Fruit fly (Drosophila melanogaster) whole organism, embryonic: Measurements from ENCODE around the gene Cpsf73.

Experiments
- Atf3 ChIP-seq: fragments of 200-800 bp; sonication (Bioruptor generic); optimal IDR thresholded peaks from 3 replicates; lab custom pipeline; 2016; ENCODE audit warnings: missing biosample characterization, missing genetic modification characterization
- B-H1 ChIP-seq: fragments of 200-800 bp; sonication (Bioruptor generic); IDR thresholded peaks from 3 replicates; pipeline ENCODE4 v1.3.6; 2022; ENCODE audit warnings: missing biosample characterization, missing genetic modification characterization
- CG11093 ChIP-seq: fragments of 200-800 bp; sonication (Bioruptor generic); IDR thresholded peaks from 3 replicates; pipeline ENCODE4 v1.3.6; 2022; ENCODE audit warnings: missing biosample characterization, missing genetic modification characterization
- CG11398 ChIP-seq: fragments of 200-800 bp; sonication (Bioruptor generic); optimal IDR thresholded peaks from 2 replicates; lab custom pipeline; 2016; ENCODE audit warnings: missing biosample characterization, missing genetic modification characterization
- CG11696 ChIP-seq: fragments of 200-800 bp; sonication (Bioruptor generic); IDR thresholded peaks from 2 replicates; pipeline ENCODE4 v1.3.6; 2022; ENCODE audit warnings: missing biosample characterization, missing genetic modification characterization
- CG12104 ChIP-seq: fragments of 200-800 bp; sonication (Bioruptor generic); optimal IDR thresholded peaks from 3 replicates; lab custom pipeline; 2016; ENCODE audit warnings: missing biosample characterization, missing genetic modification characterization
- CG14710 ChIP-seq: fragments of 200-800 bp; sonication (Bioruptor generic); optimal IDR thresholded peaks from 3 replicates; lab custom pipeline; 2019; ENCODE audit warnings: missing biosample characterization, mild to moderate bottlenecking, missing genetic modification characterization, moderate library complexity
- CG1603 ChIP-seq: fragments of 200-800 bp; sonication (Bioruptor generic); optimal IDR thresholded peaks from 2 replicates; lab custom pipeline; 2019; ENCODE audit warnings: missing biosample characterization, mild to moderate bottlenecking, missing genetic modification characterization, moderate library complexity
- CG16815 ChIP-seq: fragments of 200-800 bp; sonication (Bioruptor generic); optimal IDR thresholded peaks from 3 replicates; lab custom pipeline; 2017; ENCODE audit warnings: missing biosample characterization, mild to moderate bottlenecking, missing genetic modification characterization
- CG1792 ChIP-seq: fragments of 200-800 bp; sonication (Bioruptor generic); optimal IDR thresholded peaks from 2 replicates; lab custom pipeline; 2016; ENCODE audit warnings: missing biosample characterization, missing genetic modification characterization
- CG2875 ChIP-seq: fragments of 200-800 bp; sonication (Bioruptor generic); optimal IDR thresholded peaks from 2 replicates; lab custom pipeline; 2017; ENCODE audit warnings: missing biosample characterization, mild to moderate bottlenecking, missing genetic modification characterization, missing genetic modification reagents
- CG32772 ChIP-seq: fragments of 200-800 bp; sonication (Bioruptor generic); IDR thresholded peaks from 2 replicates; pipeline ENCODE4 v1.3.6; 2022; ENCODE audit warnings: missing biosample characterization, missing genetic modification characterization
- CG3407 ChIP-seq: fragments of 200-800 bp; sonication (Bioruptor generic); optimal IDR thresholded peaks from 2 replicates; lab custom pipeline; 2018; ENCODE audit warnings: missing biosample characterization, mild to moderate bottlenecking, missing genetic modification characterization
- CG4617 ChIP-seq: fragments of 200-800 bp; sonication (Bioruptor generic); optimal IDR thresholded peaks from 3 replicates; lab custom pipeline; 2016; ENCODE audit warnings: missing biosample characterization, missing genetic modification characterization, borderline replicate concordance
- CG5180 ChIP-seq: fragments of 200-800 bp; sonication (Bioruptor generic); optimal IDR thresholded peaks from 3 replicates; lab custom pipeline; 2017; ENCODE audit warnings: missing biosample characterization, missing genetic modification characterization, mild to moderate bottlenecking, moderate library complexity, missing genetic modification reagents
- CG5953 ChIP-seq: fragments of 200-800 bp; sonication (Bioruptor generic); IDR thresholded peaks from 2 replicates; pipeline ENCODE4 v1.3.6; 2022; ENCODE audit warnings: missing biosample characterization, missing genetic modification characterization
- CG6791 ChIP-seq: fragments of 200-800 bp; sonication (Bioruptor generic); IDR thresholded peaks from 3 replicates; pipeline ENCODE4 v1.3.6; 2022; ENCODE audit warnings: missing biosample characterization, missing genetic modification characterization; ENCODE audit not compliant: partially characterized antibody
- CG6854 ChIP-seq: fragments of 200-800 bp; sonication (Bioruptor generic); optimal IDR thresholded peaks from 3 replicates; lab custom pipeline; 2017; ENCODE audit warnings: missing biosample characterization, mild to moderate bottlenecking, missing genetic modification characterization
- CG8089 ChIP-seq: fragments of 200-800 bp; sonication (Bioruptor generic); optimal IDR thresholded peaks from 3 replicates; lab custom pipeline; 2016; ENCODE audit warnings: missing biosample characterization, missing genetic modification characterization
- CG9215 ChIP-seq: fragments of 200-800 bp; sonication (Bioruptor generic); IDR thresholded peaks from 2 replicates; pipeline ENCODE4 v1.3.6; 2022; ENCODE audit warnings: missing biosample characterization, missing genetic modification characterization
- CHES-1-like ChIP-seq: fragments of 200-800 bp; sonication (Bioruptor generic); optimal IDR thresholded peaks from 2 replicates; lab custom pipeline; 2016; ENCODE audit warnings: missing biosample characterization, missing genetic modification characterization
- D19A ChIP-seq: fragments of 200-800 bp; optimal IDR thresholded peaks from 3 replicates; lab custom pipeline; 2019; ENCODE audit warnings: missing biosample characterization, mild to moderate bottlenecking, missing genetic modification characterization, moderate library complexity
- Dip2 ChIP-seq: fragments of 200-800 bp; sonication (Bioruptor generic); IDR thresholded peaks from 2 replicates; pipeline ENCODE4 v1.3.6; 2022; ENCODE audit warnings: missing biosample characterization, missing genetic modification characterization
- Elba2 ChIP-seq: fragments of 200-800 bp; sonication (Bioruptor generic); optimal IDR thresholded peaks from 3 replicates; lab custom pipeline; 2016; ENCODE audit warnings: missing biosample characterization, missing genetic modification characterization
- Gug ChIP-seq: fragments of 200-800 bp; sonication (Bioruptor generic); IDR thresholded peaks from 4 replicates; pipeline ENCODE4 v1.3.6; 2022; ENCODE audit warnings: missing biosample characterization, missing genetic modification characterization
- HLHmδ ChIP-seq: fragments of 200-800 bp; sonication (Bioruptor generic); optimal IDR thresholded peaks from 2 replicates; lab custom pipeline; 2018; ENCODE audit warnings: missing biosample characterization, mild to moderate bottlenecking, missing genetic modification characterization, moderate library complexity
- Kr ChIP-seq: fragments of 200-800 bp; sonication (Bioruptor generic); optimal IDR thresholded peaks from 2 replicates; lab custom pipeline; 2017; ENCODE audit warnings: missing biosample characterization, mild to moderate bottlenecking, missing genetic modification characterization
- Lhr ChIP-seq: fragments of 200-800 bp; sonication (Bioruptor generic); optimal IDR thresholded peaks from 3 replicates; lab custom pipeline; 2017; ENCODE audit warnings: mild to moderate bottlenecking, missing biosample characterization, missing genetic modification reagents, missing genetic modification characterization
- Lpt ChIP-seq: fragments of >200 bp; optimal IDR thresholded peaks from 2 replicates; lab custom pipeline; 2018; ENCODE audit warnings: missing biosample characterization, missing genetic modification characterization
- Mes4 ChIP-seq: fragments of 200-800 bp; sonication (Bioruptor generic); optimal IDR thresholded peaks from 2 replicates; lab custom pipeline; 2016; ENCODE audit warnings: missing biosample characterization, missing genetic modification characterization
- Side ChIP-seq: fragments of 200-800 bp; sonication (Bioruptor generic); optimal IDR thresholded peaks from 2 replicates; lab custom pipeline; 2016; ENCODE audit warnings: missing biosample characterization, missing genetic modification characterization
- TFAM ChIP-seq: fragments of 200-800 bp; sonication (Bioruptor generic); optimal IDR thresholded peaks from 2 replicates; lab custom pipeline; 2017; ENCODE audit warnings: missing biosample characterization, missing genetic modification characterization, inconsistent platforms
- cato ChIP-seq: fragments of 200-800 bp; sonication (Bioruptor generic); optimal IDR thresholded peaks from 2 replicates; lab custom pipeline; 2016; ENCODE audit warnings: missing biosample characterization, missing genetic modification characterization, borderline replicate concordance
- crol ChIP-seq: fragments of 200-800 bp; sonication (Bioruptor generic); IDR thresholded peaks from 2 replicates; pipeline ENCODE4 v1.3.6; 2022; ENCODE audit warnings: missing biosample characterization, missing genetic modification characterization
- dpn ChIP-seq, 2 experiments: fragments of 200-800 bp; sonication (Bioruptor generic); optimal IDR thresholded peaks; 3 replicates each; lab custom pipeline; 2016; ENCODE audit warnings: missing biosample characterization in 2 of 2, missing genetic modification characterization in 2 of 2
- esg ChIP-seq: fragments of 200-800 bp; sonication (Bioruptor generic); conservative IDR thresholded peaks from 2 replicates; pipeline ENCODE4 v1.3.6; 2022; ENCODE audit warnings: missing biosample characterization, missing genetic modification characterization
- eve ChIP-seq, 2 experiments: fragments of >200 bp; optimal IDR thresholded peaks; 2 replicates each; lab custom pipeline; 2017; ENCODE audit warnings: missing biosample characterization in 2 of 2, missing genetic modification characterization in 2 of 2
- ftz-f1 ChIP-seq: fragments of 200-800 bp; sonication (Bioruptor generic); optimal IDR thresholded peaks from 2 replicates; lab custom pipeline; 2016; ENCODE audit warnings: missing biosample characterization, missing genetic modification characterization
- gem ChIP-seq: fragments of 200-800 bp; sonication (Bioruptor generic); optimal IDR thresholded peaks from 2 replicates; lab custom pipeline; 2019; ENCODE audit warnings: missing biosample characterization, mild to moderate bottlenecking, missing genetic modification characterization, moderate library complexity
- grau ChIP-seq: fragments of 200-800 bp; optimal IDR thresholded peaks from 3 replicates; lab custom pipeline; 2019; ENCODE audit warnings: missing biosample characterization, mild to moderate bottlenecking, missing genetic modification characterization, moderate library complexity
- gt ChIP-seq: fragments of 200-800 bp; sonication (Bioruptor generic); IDR thresholded peaks from 2 replicates; pipeline ENCODE4 v1.3.6; 2022; ENCODE audit warnings: missing biosample characterization, missing genetic modification characterization
- ken ChIP-seq: fragments of 200-800 bp; sonication (Bioruptor generic); IDR thresholded peaks from 3 replicates; pipeline ENCODE4 v1.3.6; 2022; ENCODE audit warnings: missing biosample characterization, missing genetic modification characterization
- klu ChIP-seq: fragments of 200-800 bp; sonication (Bioruptor generic); IDR thresholded peaks from 2 replicates; pipeline ENCODE4 v1.3.6; 2022; ENCODE audit warnings: missing biosample characterization, missing genetic modification characterization
- nau ChIP-seq: fragments of 200-800 bp; sonication (Bioruptor generic); optimal IDR thresholded peaks from 3 replicates; lab custom pipeline; 2017; ENCODE audit warnings: missing biosample characterization, mild to moderate bottlenecking, missing genetic modification characterization, missing genetic modification reagents
- nerfin-1 ChIP-seq: fragments of 200-800 bp; sonication (Bioruptor generic); optimal IDR thresholded peaks from 3 replicates; lab custom pipeline; 2019; ENCODE audit warnings: missing biosample characterization, mild to moderate bottlenecking, missing genetic modification characterization, moderate library complexity
- pfk ChIP-seq: fragments of 200-800 bp; sonication (Bioruptor generic); optimal IDR thresholded peaks from 2 replicates; lab custom pipeline; 2018; ENCODE audit warnings: missing biosample characterization, mild to moderate bottlenecking, missing genetic modification characterization, moderate library complexity
- pros ChIP-seq: fragments of 200-800 bp; sonication (Bioruptor generic); optimal IDR thresholded peaks from 3 replicates; lab custom pipeline; 2019; ENCODE audit warnings: missing biosample characterization, mild to moderate bottlenecking, missing genetic modification characterization, moderate library complexity
- run ChIP-seq: fragments of 200-800 bp; sonication (Bioruptor generic); optimal IDR thresholded peaks from 3 replicates; lab custom pipeline; 2018; ENCODE audit warnings: missing biosample characterization, mild to moderate bottlenecking, missing genetic modification characterization
- sens ChIP-seq: fragments of 200-800 bp; sonication (Bioruptor generic); peaks from one replicate; lab custom pipeline; 2016; ENCODE audit warnings: missing biosample characterization, missing genetic modification characterization
- tgo ChIP-seq: fragments of 200-800 bp; sonication (Bioruptor generic); IDR thresholded peaks from 3 replicates; pipeline ENCODE4 v1.3.6; 2022; ENCODE audit warnings: missing biosample characterization, missing genetic modification characterization
- tna ChIP-seq: fragments of 200-800 bp; sonication (Bioruptor generic); IDR thresholded peaks from 2 replicates; pipeline ENCODE4 v1.3.6; 2022; ENCODE audit warnings: missing biosample characterization, missing genetic modification characterization; ENCODE audit not compliant: partially characterized antibody
- zfh1 ChIP-seq: fragments of 200-800 bp; sonication (Bioruptor generic); IDR thresholded peaks from 3 replicates; pipeline ENCODE4 v1.3.6; 2022; ENCODE audit warnings: missing biosample characterization, missing genetic modification characterization

Cpsf73 gene

dm6 chr3R:18663525-18663924 lies at the start of gene Cpsf73, which contains the start of gene Gos28 (continued):
- no peak for TF ChIP-seq gem
- peak; percentile 92 for TF ChIP-seq CG4617 (GFP tag; lab: Kevin White, UChicago)
- TF ChIP-seq CG11696, result no peak
- no peak for TF ChIP-seq nau
- TF ChIP-seq eve (GFP tag; optimal IDR thresholded peaks at IDR 0.05; lab: Kevin White, UChicago), result no peak
- TF ChIP-seq CG11093 (GFP tag; lab: Robert Waterston, UW), result no peak
- TF ChIP-seq dpn (GFP tag; optimal IDR thresholded peaks at IDR 0.05; lab: Kevin White, UChicago), result no peak
- TF ChIP-seq CG6854, result no peak
- TF ChIP-seq pros (GFP tag; lab: Kevin White, UChicago), result no peak
- TF ChIP-seq CG12104 (GFP tag; lab: Kevin White, UChicago), result no peak
- no peak for TF ChIP-seq TFAM
- TF ChIP-seq tgo (GFP tag; lab: Robert Waterston, UW), result no peak
- TF ChIP-seq esg (GFP tag; lab: Robert Waterston, UW), result no peak
- TF ChIP-seq grau, result peak; percentile 29
- TF ChIP-seq pfk, result no peak
- TF ChIP-seq Lpt, result no peak
- no peak for TF ChIP-seq gt (GFP tag; lab: Robert Waterston, UW)
- no peak for TF ChIP-seq Dip2
- TF ChIP-seq zfh1 (GFP tag; lab: Robert Waterston, UW), result 0 out of 3 replicates have a peak, but pooled peaks have one; percentile 40
- TF ChIP-seq Kr (GFP tag; lab: Kevin White, UChicago), result no peak
- no peak for TF ChIP-seq Atf3 (GFP tag; lab: Kevin White, UChicago)
- TF ChIP-seq Lhr (GFP tag; lab: Kevin White, UChicago), result peak; percentile 22
- TF ChIP-seq crol (GFP tag; lab: Robert Waterston, UW), result peak; percentile 26; the same call in 1 of the 2 replicates
- TF ChIP-seq Side, result no peak
- peak; percentile 82 for TF ChIP-seq sens (GFP tag; lab: Kevin White, UChicago)
- TF ChIP-seq Gug (GFP tag; lab: Robert Waterston, UW), result no peak
- TF ChIP-seq CG14710 (tag; lab: Kevin White, UChicago), result peak; percentile 61
- TF ChIP-seq CG8089 (GFP tag; lab: Kevin White, UChicago), result no peak
- TF ChIP-seq CG5953, result no peak
- TF ChIP-seq D19A, result no peak
- no peak for TF ChIP-seq B-H1 (GFP tag; lab: Robert Waterston, UW)
- TF ChIP-seq Elba2 (GFP tag; lab: Kevin White, UChicago), result peak; percentile 78
- no peak for TF ChIP-seq ken (GFP tag; lab: Robert Waterston, UW)
- no peak for TF ChIP-seq CG6791 (GFP tag; lab: Robert Waterston, UW)
- no peak for TF ChIP-seq run (tag; lab: Kevin White, UChicago)
- no peak for TF ChIP-seq CG3407 (GFP tag; lab: Kevin White, UChicago)
- no peak for TF ChIP-seq klu (GFP tag; lab: Robert Waterston, UW)
- TF ChIP-seq tna (GFP tag; lab: Robert Waterston, UW), result no peak
- no peak for TF ChIP-seq CG11398 (GFP tag; lab: Kevin White, UChicago)
- TF ChIP-seq CG1792 (GFP tag; lab: Kevin White, UChicago), result no peak
- TF ChIP-seq Mes4, result peak; percentile 14
- TF ChIP-seq CG32772 (GFP tag; lab: Robert Waterston, UW), result no peak
- no peak for TF ChIP-seq HLHmδ (GFP tag; lab: Kevin White, UChicago)
- no peak for TF ChIP-seq CG5180 (GFP tag; lab: Kevin White, UChicago)
- TF ChIP-seq cato (GFP tag; lab: Kevin White, UChicago), result no peak
- TF ChIP-seq CG16815 (GFP tag; lab: Kevin White, UChicago), result no peak
- TF ChIP-seq CHES-1-like, result peak; percentile 61
- no peak for TF ChIP-seq CG2875 (GFP tag; lab: Kevin White, UChicago)
- TF ChIP-seq nerfin-1 (tag; lab: Kevin White, UChicago), result peak; percentile 41
- TF ChIP-seq ftz-f1 (GFP tag; lab: Kevin White, UChicago), result no peak
- peak; percentile 83 for TF ChIP-seq CG1603 (tag; lab: Kevin White, UChicago)
- TF ChIP-seq CG9215 (GFP tag; lab: Robert Waterston, UW), result no peak
